Worm (Caenorhabditis elegans): Measurements from ENCODE around the gene ceh-32.

ce11 chrV:11672497-11672896 is 32.7 kb downstream of the ceh-32 start, which contains the start of gene lgc-44:
- no peak for TF ChIP-seq nhr-237 (tag; optimal IDR thresholded peaks at IDR 0.05)
- no peak for TF ChIP-seq dpl-1 (GFP tag; optimal IDR thresholded peaks at IDR 0.05)
- no peak for TF ChIP-seq mep-1 (tag; optimal IDR thresholded peaks at IDR 0.05)
- no peak for TF ChIP-seq ZK546.5 (tag; optimal IDR thresholded peaks at IDR 0.05)
- TF ChIP-seq egl-27 (tag; optimal IDR thresholded peaks at IDR 0.05), result no peak
- no peak for TF ChIP-seq lsy-2 (tag; optimal IDR thresholded peaks at IDR 0.05)
- TF ChIP-seq unc-62 (GFP tag; optimal IDR thresholded peaks at IDR 0.05 in 1 of 2), result no peak
- TF ChIP-seq unc-62 (tag; optimal IDR thresholded peaks at IDR 0.05), result no peak

Measured in whole organism, L4 larva.